Fruit fly (Drosophila melanogaster) whole organism, embryonic: Measurements from ENCODE around the gene Fibp.

Experiments
- BEAF-32 ChIP-seq: fragments of 200-800 bp; sonication (Bioruptor generic); optimal IDR thresholded peaks from 3 replicates; lab custom pipeline; 2017; ENCODE audit warnings: missing biosample characterization, missing genetic modification characterization, mild to moderate bottlenecking, moderate library complexity, missing genetic modification reagents
- CG10462 ChIP-seq: fragments of 200-800 bp; sonication (Bioruptor generic); optimal IDR thresholded peaks from 2 replicates; lab custom pipeline; 2016; ENCODE audit warnings: missing biosample characterization, missing genetic modification characterization
- CG11723 ChIP-seq: fragments of 200-800 bp; sonication (Bioruptor generic); optimal IDR thresholded peaks from 2 replicates; lab custom pipeline; 2017; ENCODE audit warnings: missing biosample characterization, mild to moderate bottlenecking, missing genetic modification characterization
- CG12071 ChIP-seq: fragments of 200-800 bp; sonication (Bioruptor generic); optimal IDR thresholded peaks from 3 replicates; lab custom pipeline; 2018; ENCODE audit warnings: missing biosample characterization, mild to moderate bottlenecking, missing genetic modification characterization
- CG13287 ChIP-seq: fragments of 200-800 bp; sonication (Bioruptor generic); IDR thresholded peaks from 2 replicates; pipeline ENCODE4 v1.3.6; 2022; ENCODE audit warnings: missing biosample characterization, missing genetic modification characterization; ENCODE audit not compliant: partially characterized antibody
- CG13424 ChIP-seq: fragments of 200-800 bp; sonication (Bioruptor generic); optimal IDR thresholded peaks from 2 replicates; lab custom pipeline; 2019; ENCODE audit warnings: missing biosample characterization, mild to moderate bottlenecking, missing genetic modification characterization, moderate library complexity
- CG14667 ChIP-seq: fragments of 200-800 bp; sonication (Bioruptor generic); IDR thresholded peaks from 2 replicates; pipeline ENCODE4 v1.3.6; 2022; ENCODE audit warnings: missing biosample characterization, missing genetic modification characterization
- CG14965 ChIP-seq: fragments of 200-800 bp; sonication (Bioruptor generic); optimal IDR thresholded peaks from 2 replicates; lab custom pipeline; 2016; ENCODE audit warnings: missing biosample characterization, missing genetic modification characterization, borderline replicate concordance
- CG15696 ChIP-seq: fragments of 200-800 bp; sonication (Bioruptor generic); optimal IDR thresholded peaks from 2 replicates; lab custom pipeline; 2019; ENCODE audit warnings: missing biosample characterization, mild to moderate bottlenecking, missing genetic modification characterization, moderate library complexity
- CG1602 ChIP-seq: fragments of 200-800 bp; sonication (Bioruptor generic); optimal IDR thresholded peaks from 3 replicates; lab custom pipeline; 2016; ENCODE audit warnings: missing biosample characterization, missing genetic modification characterization
- CG17385 ChIP-seq: fragments of 200-800 bp; sonication (Bioruptor generic); optimal IDR thresholded peaks from 3 replicates; lab custom pipeline; 2018; ENCODE audit warnings: missing biosample characterization, mild to moderate bottlenecking, missing genetic modification characterization
- CG3065 ChIP-seq: fragments of 200-800 bp; sonication (Bioruptor generic); optimal IDR thresholded peaks from 2 replicates; lab custom pipeline; 2016; ENCODE audit warnings: missing biosample characterization, missing genetic modification characterization
- CG3995 ChIP-seq: fragments of 200-800 bp; sonication (Bioruptor generic); optimal IDR thresholded peaks from 3 replicates; lab custom pipeline; 2016; ENCODE audit warnings: missing biosample characterization, missing genetic modification characterization
- CG4282 ChIP-seq: fragments of 200-800 bp; sonication (Bioruptor generic); optimal IDR thresholded peaks from 2 replicates; lab custom pipeline; 2016; ENCODE audit warnings: missing biosample characterization, missing genetic modification characterization
- CG4404 ChIP-seq: fragments of 200-800 bp; sonication (Bioruptor generic); IDR thresholded peaks from 2 replicates; pipeline ENCODE4 v1.3.6; 2022; ENCODE audit warnings: missing biosample characterization, missing genetic modification characterization
- CG7839 ChIP-seq: fragments of 200-800 bp; sonication (Bioruptor generic); optimal IDR thresholded peaks from 3 replicates; lab custom pipeline; 2018; ENCODE audit warnings: missing biosample characterization, mild to moderate bottlenecking, missing genetic modification characterization, moderate library complexity
- CG8281 ChIP-seq: fragments of 200-800 bp; sonication (Bioruptor generic); optimal IDR thresholded peaks from 2 replicates; lab custom pipeline; 2018; ENCODE audit warnings: missing biosample characterization, mild to moderate bottlenecking, missing genetic modification characterization, moderate library complexity
- Chrac-16 ChIP-seq: fragments of 200-800 bp; sonication (Bioruptor generic); optimal IDR thresholded peaks from 3 replicates; lab custom pipeline; 2016; ENCODE audit warnings: missing biosample characterization, missing genetic modification characterization
- ERR ChIP-seq: fragments of 200-800 bp; sonication (Bioruptor generic); optimal IDR thresholded peaks from 2 replicates; lab custom pipeline; 2016; ENCODE audit warnings: missing biosample characterization, missing genetic modification characterization
- Ets65A ChIP-seq: fragments of 200-800 bp; sonication (Bioruptor generic); peaks from one replicate; lab custom pipeline; 2016; ENCODE audit warnings: missing biosample characterization, missing genetic modification characterization
- Fer2 ChIP-seq: fragments of 200-800 bp; sonication (Bioruptor generic); optimal IDR thresholded peaks from 2 replicates; lab custom pipeline; 2018; ENCODE audit warnings: missing biosample characterization, mild to moderate bottlenecking, missing genetic modification characterization, moderate library complexity
- H15 ChIP-seq: fragments of 200-800 bp; sonication (Bioruptor generic); IDR thresholded peaks from 3 replicates; pipeline ENCODE4 v1.3.6; 2022; ENCODE audit warnings: missing biosample characterization, missing genetic modification characterization
- HHEX ChIP-seq: fragments of 200-800 bp; sonication (Bioruptor generic); optimal IDR thresholded peaks from 3 replicates; lab custom pipeline; 2017; ENCODE audit warnings: missing biosample characterization, mild to moderate bottlenecking, missing genetic modification characterization, missing genetic modification reagents
- HLH4C ChIP-seq: fragments of 200-800 bp; sonication (Bioruptor generic); IDR thresholded peaks from 3 replicates; pipeline ENCODE4 v1.3.6; 2022; ENCODE audit warnings: missing biosample characterization, missing genetic modification characterization; ENCODE audit not compliant: partially characterized antibody
- Lpt ChIP-seq: fragments of >200 bp; optimal IDR thresholded peaks from 2 replicates; lab custom pipeline; 2018; ENCODE audit warnings: missing biosample characterization, missing genetic modification characterization
- Max ChIP-seq: fragments of 200-800 bp; sonication (Bioruptor generic); optimal IDR thresholded peaks from 2 replicates; lab custom pipeline; 2016; ENCODE audit warnings: missing biosample characterization, mild to moderate bottlenecking, missing genetic modification characterization
- NfI ChIP-seq: fragments of 200-800 bp; sonication (Bioruptor generic); optimal IDR thresholded peaks from 3 replicates; lab custom pipeline; 2018; ENCODE audit warnings: missing biosample characterization, mild to moderate bottlenecking, missing genetic modification characterization, moderate library complexity
- Rfx ChIP-seq: fragments of 200-800 bp; sonication (Bioruptor generic); IDR thresholded peaks from 2 replicates; pipeline ENCODE4 v1.3.6; 2022; ENCODE audit warnings: missing biosample characterization, missing genetic modification characterization
- Sin3A ChIP-seq: fragments of >200 bp; optimal IDR thresholded peaks from 2 replicates; lab custom pipeline; 2018
- Sox100B ChIP-seq: fragments of 200-800 bp; sonication (Bioruptor generic); optimal IDR thresholded peaks from 3 replicates; lab custom pipeline; 2018; ENCODE audit warnings: missing biosample characterization, mild to moderate bottlenecking, missing genetic modification characterization
- ab ChIP-seq: fragments of 200-800 bp; sonication (Bioruptor generic); optimal IDR thresholded peaks from 2 replicates; lab custom pipeline; 2016; ENCODE audit warnings: missing biosample characterization, missing genetic modification characterization
- amos ChIP-seq: fragments of 200-800 bp; sonication (Bioruptor generic); IDR thresholded peaks from 2 replicates; pipeline ENCODE4 v1.3.6; 2022; ENCODE audit warnings: missing biosample characterization, missing genetic modification characterization; ENCODE audit not compliant: partially characterized antibody
- ato ChIP-seq: fragments of 200-800 bp; sonication (Bioruptor generic); IDR thresholded peaks from 2 replicates; pipeline ENCODE4 v1.3.6; 2022; ENCODE audit warnings: missing biosample characterization, missing genetic modification characterization; ENCODE audit not compliant: partially characterized antibody
- bigmax ChIP-seq: fragments of 200-800 bp; sonication (Bioruptor generic); optimal IDR thresholded peaks from 2 replicates; lab custom pipeline; 2018; ENCODE audit warnings: missing biosample characterization, mild to moderate bottlenecking, missing genetic modification characterization
- bowl ChIP-seq: fragments of 200-800 bp; sonication (Bioruptor generic); IDR thresholded peaks from 2 replicates; pipeline ENCODE4 v1.3.6; 2022; ENCODE audit warnings: missing biosample characterization, missing genetic modification characterization
- cas ChIP-seq: fragments of 200-800 bp; sonication (Bioruptor generic); IDR thresholded peaks from 2 replicates; pipeline ENCODE4 v1.3.6; 2022; ENCODE audit warnings: missing biosample characterization, missing genetic modification characterization
- caup ChIP-seq: fragments of 200-800 bp; sonication (Bioruptor generic); optimal IDR thresholded peaks from 3 replicates; lab custom pipeline; 2017; ENCODE audit warnings: missing biosample characterization, mild to moderate bottlenecking, missing genetic modification characterization, moderate library complexity; ENCODE audit not compliant: severe bottlenecking
- chn ChIP-seq: fragments of 200-800 bp; sonication (Bioruptor generic); optimal IDR thresholded peaks from 2 replicates; lab custom pipeline; 2016; ENCODE audit warnings: missing biosample characterization, missing genetic modification characterization
- dimm ChIP-seq: fragments of 200-800 bp; sonication (Bioruptor generic); IDR thresholded peaks from 2 replicates; pipeline ENCODE4 v1.3.6; 2022; ENCODE audit warnings: missing biosample characterization, missing genetic modification characterization
- dm ChIP-seq: fragments of 200-800 bp; sonication (Bioruptor generic); optimal IDR thresholded peaks from 3 replicates; lab custom pipeline; 2016; ENCODE audit warnings: missing biosample characterization, missing genetic modification characterization
- dmrt99B ChIP-seq: fragments of 200-800 bp; sonication (Bioruptor generic); optimal IDR thresholded peaks from 2 replicates; lab custom pipeline; 2018; ENCODE audit warnings: missing biosample characterization, mild to moderate bottlenecking, missing genetic modification characterization, moderate library complexity
- fd96Cb ChIP-seq: fragments of 200-800 bp; sonication (Bioruptor generic); optimal IDR thresholded peaks from 2 replicates; lab custom pipeline; 2018; ENCODE audit warnings: missing biosample characterization, mild to moderate bottlenecking, missing genetic modification characterization, moderate library complexity
- grau ChIP-seq: fragments of 200-800 bp; optimal IDR thresholded peaks from 3 replicates; lab custom pipeline; 2019; ENCODE audit warnings: missing biosample characterization, mild to moderate bottlenecking, missing genetic modification characterization, moderate library complexity
- lola ChIP-seq, 3 experiments: fragments of >200 bp in 2 of 3; fragments of 200-800 bp in 1 of 3; sonication (Bioruptor generic) in 1 of 3; optimal IDR thresholded peaks; 2 replicates each; lab custom pipeline; 2017 to 2019; ENCODE audit warnings: missing biosample characterization in 3 of 3, missing genetic modification characterization in 3 of 3, mild to moderate bottlenecking in 1 of 3, moderate library complexity in 1 of 3
- prd ChIP-seq, 3 experiments: fragments of >200 bp in 2 of 3; fragments of 200-800 bp in 1 of 3; sonication (Bioruptor generic) in 1 of 3; optimal IDR thresholded peaks in 2 of 3; IDR thresholded peaks in 1 of 3; 2 replicates in 2 of 3; 3 replicates in 1 of 3; pipeline versions ENCODE4 v1.3.6 to Lab custom; 2017 to 2022; ENCODE audit warnings: missing biosample characterization in 1 of 3, missing genetic modification characterization in 1 of 3
- sc ChIP-seq, 3 experiments: fragments of >200 bp in 2 of 3; fragments of 200-800 bp in 1 of 3; sonication (Bioruptor generic) in 1 of 3; optimal IDR thresholded peaks; 2 replicates in 2 of 3; 3 replicates in 1 of 3; lab custom pipeline; 2017; ENCODE audit warnings: mild to moderate bottlenecking in 1 of 3, missing biosample characterization in 1 of 3, missing genetic modification characterization in 1 of 3, missing genetic modification reagents in 1 of 3
- sens ChIP-seq: fragments of 200-800 bp; sonication (Bioruptor generic); peaks from one replicate; lab custom pipeline; 2016; ENCODE audit warnings: missing biosample characterization, missing genetic modification characterization
- shn ChIP-seq: fragments of 200-800 bp; sonication (Bioruptor generic); optimal IDR thresholded peaks from 3 replicates; lab custom pipeline; 2016; ENCODE audit warnings: missing biosample characterization, missing genetic modification characterization
- sob ChIP-seq: fragments of 200-800 bp; sonication (Bioruptor generic); IDR thresholded peaks from 2 replicates; pipeline ENCODE4 v1.3.6; 2022; ENCODE audit warnings: missing biosample characterization, missing genetic modification characterization
- toy ChIP-seq: fragments of 200-800 bp; sonication (Bioruptor generic); IDR thresholded peaks from 2 replicates; pipeline ENCODE4 v1.3.6; 2022; ENCODE audit warnings: missing biosample characterization, missing genetic modification characterization
- zf30C ChIP-seq: fragments of 200-800 bp; sonication (Bioruptor generic); optimal IDR thresholded peaks from 3 replicates; lab custom pipeline; 2018; ENCODE audit warnings: missing biosample characterization, mild to moderate bottlenecking, missing genetic modification characterization

Fibp gene

DNA sequence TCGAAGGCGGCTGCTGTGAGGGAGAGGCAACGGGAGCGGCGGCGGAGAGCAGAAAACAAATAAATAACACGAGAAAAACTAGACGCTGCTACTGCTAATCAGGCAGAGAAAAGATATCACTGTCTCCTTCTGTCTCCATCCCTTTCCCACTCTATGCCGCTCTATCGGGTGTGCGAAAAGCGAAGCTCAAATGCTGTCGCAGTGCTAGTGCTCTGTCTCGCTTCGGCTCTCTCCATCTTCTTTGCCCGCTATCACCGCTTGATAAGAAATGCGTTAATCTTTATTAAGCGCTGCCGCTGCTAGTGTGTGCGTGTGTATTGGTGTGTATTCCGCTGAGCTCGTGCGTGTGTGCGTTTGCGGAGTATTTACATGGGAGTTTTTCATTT, 26.1 kb downstream of the Fibp start (continued):
- TF ChIP-seq grau (tag; lab: Kevin White, UChicago) (no peak), Rfx (GFP tag; lab: Robert Waterston, UW) (no peak), Sox100B (GFP tag; lab: Kevin White, UChicago) (no peak), Chrac-16 (GFP tag; lab: Kevin White, UChicago) (no peak), CG3995 (GFP tag; lab: Kevin White, UChicago) (no peak), CG15696 (no peak), amos (no peak), bowl (GFP tag; lab: Robert Waterston, UW) (no peak), CG4404 (GFP tag; lab: Robert Waterston, UW) (no peak), cas (no peak), toy (GFP tag; lab: Robert Waterston, UW) (no peak), CG14965 (GFP tag; lab: Kevin White, UChicago) (no peak), CG13287 (GFP tag; lab: Robert Waterston, UW) (peak; percentile 31), HLH4C (GFP tag; lab: Robert Waterston, UW) (no peak), Lpt (GFP tag; lab: Kevin White, UChicago) (no peak), shn (GFP tag; lab: Kevin White, UChicago) (no peak), CG12071 (GFP tag; lab: Kevin White, UChicago) (peak; percentile 41), CG17385 (GFP tag; lab: Kevin White, UChicago) (peak; percentile 15), Ets65A (GFP tag; lab: Kevin White, UChicago) (no peak), BEAF-32 (GFP tag; lab: Kevin White, UChicago) (no peak), fd96Cb (tag; lab: Kevin White, UChicago) (no peak), HHEX (no peak), chn (GFP tag; lab: Kevin White, UChicago) (no peak), dimm (GFP tag; lab: Robert Waterston, UW) (no peak), CG8281 (tag; lab: Kevin White, UChicago) (no peak), ab (GFP tag; lab: Kevin White, UChicago) (no peak), ato (GFP tag; lab: Robert Waterston, UW) (no peak), sc (optimal IDR thresholded peaks at IDR 0.05; lab: Kevin White, UChicago) (no peak), sc (GFP tag; optimal IDR thresholded peaks at IDR 0.05; lab: Kevin White, UChicago) (no peak), ERR (GFP tag; lab: Kevin White, UChicago) (no peak), CG7839 (no peak), Max (GFP tag; lab: Kevin White, UChicago) (no peak), CG14667 (GFP tag; lab: Robert Waterston, UW) (no peak), zf30C (GFP tag; lab: Kevin White, UChicago) (no peak), CG3065 (no peak), dmrt99B (tag; lab: Kevin White, UChicago) (no peak), prd (optimal IDR thresholded peaks at IDR 0.05; lab: Kevin White, UChicago) (no peak), prd (GFP tag; IDR thresholded peaks at IDR 0.05; lab: Robert Waterston, UW) (no peak), CG1602 (GFP tag; lab: Kevin White, UChicago) (no peak), sob (GFP tag; lab: Robert Waterston, UW) (no peak), bigmax (GFP tag; lab: Kevin White, UChicago) (no peak), sens (GFP tag; lab: Kevin White, UChicago) (no peak), Fer2 (tag; lab: Kevin White, UChicago) (no peak), Sin3A (lab: Kevin White, UChicago) (no peak), H15 (GFP tag; lab: Robert Waterston, UW) (no peak), lola (GFP tag; optimal IDR thresholded peaks at IDR 0.05; lab: Kevin White, UChicago) (no peak), caup (GFP tag; lab: Kevin White, UChicago) (peak; percentile 53), NfI (GFP tag; lab: Kevin White, UChicago) (peak; percentile 10), CG4282 (no peak), CG10462 (GFP tag; lab: Kevin White, UChicago) (no peak), CG13424 (tag; lab: Kevin White, UChicago) (no peak), CG11723 (no peak), dm (GFP tag; lab: Kevin White, UChicago) (no peak)
